Worm (Caenorhabditis elegans): Measurements from ENCODE around the gene Y45F10A.7.

The Y45F10A.7 gene

DNA sequence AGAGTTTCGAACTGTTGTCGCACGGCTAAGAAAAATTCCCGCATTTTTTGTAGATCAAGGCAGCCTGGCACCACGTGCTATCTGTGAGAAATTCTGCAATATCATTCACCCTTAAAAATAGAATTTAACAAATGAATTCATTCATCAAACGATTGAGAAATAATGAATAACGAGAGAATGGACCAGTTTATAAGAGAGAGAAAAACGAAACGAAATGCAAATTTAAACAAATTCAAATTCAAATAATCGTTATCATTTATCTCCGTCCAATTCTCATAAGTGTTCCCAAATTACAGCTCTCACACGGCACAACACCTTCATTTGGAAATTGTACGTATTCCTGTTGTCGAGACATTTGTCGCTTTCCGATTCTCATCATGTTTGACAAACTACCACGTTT lies 12.8 kb downstream of the Y45F10A.7 start, which contains the start of gene seld-1:
Gene seld-1 (plus strand): TSS at position 301 of the 400 bp plus-strand sequence.
- TF ChIP-seq C04F5.9 (tag; optimal IDR thresholded peaks at IDR 0.05): no peak
- TF ChIP-seq isw-1 (GFP tag; IDR thresholded peaks at IDR 0.05): no peak
- TF ChIP-seq efl-1 (optimal IDR thresholded peaks at IDR 0.05): no peak
- no peak for TF ChIP-seq efl-1 (GFP tag; optimal IDR thresholded peaks at IDR 0.05 in 1 of 2)
- TF ChIP-seq lsy-2 (tag; optimal IDR thresholded peaks at IDR 0.05): no peak
- TF ChIP-seq swsn-7 (tag; optimal IDR thresholded peaks at IDR 0.05): no peak

DNA sequence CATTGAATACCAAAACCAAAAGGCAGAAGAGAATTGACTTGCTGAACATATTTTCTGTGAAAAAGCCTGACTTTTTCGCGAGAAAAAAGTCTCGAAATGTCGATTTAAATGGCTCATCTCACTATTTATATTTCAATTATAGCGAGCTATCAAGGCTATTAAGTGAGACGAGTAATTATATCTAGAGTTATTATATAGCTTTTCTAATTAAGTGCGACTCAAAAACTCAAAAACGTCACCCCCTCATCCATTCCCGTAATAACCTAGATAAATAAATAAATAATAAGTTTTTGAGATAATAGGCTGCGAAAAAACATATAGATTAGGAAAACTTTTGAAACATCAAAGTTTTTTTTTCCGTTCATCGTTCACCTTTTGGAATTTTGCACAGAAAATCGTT lies 13.3 kb downstream of the Y45F10A.7 start, which contains the start of gene nlp-17:
Gene nlp-17 (minus strand): TSS at position 101 of the 400 bp plus-strand sequence.
- no peak for TF ChIP-seq zag-1 (tag; optimal IDR thresholded peaks at IDR 0.05)
- TF ChIP-seq unc-98 (GFP tag; IDR thresholded peaks at IDR 0.05): no peak
- TF ChIP-seq blmp-1 (tag; optimal IDR thresholded peaks at IDR 0.05): no peak
- no peak for TF ChIP-seq hlh-4 (tag; optimal IDR thresholded peaks at IDR 0.05)
- no peak for TF ChIP-seq C34B4.2 (tag; optimal IDR thresholded peaks at IDR 0.05)
- no peak for TF ChIP-seq ceh-88 (GFP tag; IDR thresholded peaks at IDR 0.05)
- TF ChIP-seq nhr-85 (tag): no peak

DNA sequence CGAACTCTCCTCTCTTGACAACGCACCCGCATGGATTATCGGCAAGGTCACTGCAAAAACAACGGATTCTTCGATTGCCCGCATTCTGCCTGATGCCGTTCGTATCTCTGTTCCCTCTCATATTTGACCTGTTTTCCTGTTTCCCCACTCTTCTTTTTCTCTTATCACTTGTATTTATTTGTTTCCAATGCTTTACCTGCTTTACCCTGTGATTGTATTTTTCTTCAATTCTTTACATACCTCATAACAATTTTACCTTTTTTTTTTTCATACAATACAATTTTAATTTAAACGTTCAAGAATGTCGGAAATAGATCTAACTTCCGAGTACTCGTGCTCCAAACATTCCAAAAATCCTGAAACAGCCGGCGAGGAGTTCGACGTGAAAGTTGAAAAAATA lies 16.6 kb downstream of the Y45F10A.7 start, which contains the start of gene afmd-2:
Gene afmd-2 (plus strand): TSS at position 301 of the 400 bp plus-strand sequence.
- TF ChIP-seq irx-1 (tag; optimal IDR thresholded peaks at IDR 0.05) (no peak), F16B12.6 (tag; optimal IDR thresholded peaks at IDR 0.05) (no peak), mep-1 (tag; optimal IDR thresholded peaks at IDR 0.05) (no peak), mef-2 (tag; optimal IDR thresholded peaks at IDR 0.05) (no peak), aly-2 (tag; optimal IDR thresholded peaks at IDR 0.05) (no peak), isw-1 (GFP tag; IDR thresholded peaks at IDR 0.05) (no peak), fkh-8 (tag; optimal IDR thresholded peaks at IDR 0.05) (no peak), nhr-77 (tag; optimal IDR thresholded peaks at IDR 0.05) (no peak), sptf-1 (tag; optimal IDR thresholded peaks at IDR 0.05) (no peak), lir-3 (tag; optimal IDR thresholded peaks at IDR 0.05; ENCODE audit: poor library complexity) (no peak), pqm-1 (tag; optimal IDR thresholded peaks at IDR 0.05) (no peak), unc-62 (GFP tag; optimal IDR thresholded peaks at IDR 0.05) (no peak), grh-1 (GFP tag; IDR thresholded peaks at IDR 0.05) (no peak), hpl-2 (GFP tag; optimal IDR thresholded peaks at IDR 0.05) (no peak), elt-2 (tag; optimal IDR thresholded peaks at IDR 0.05) (no peak), lin-14 (GFP tag; optimal IDR thresholded peaks at IDR 0.05) (no peak), hlh-17 (GFP tag; optimal IDR thresholded peaks at IDR 0.05; ENCODE audit: borderline replicate concordance) (no peak)

DNA sequence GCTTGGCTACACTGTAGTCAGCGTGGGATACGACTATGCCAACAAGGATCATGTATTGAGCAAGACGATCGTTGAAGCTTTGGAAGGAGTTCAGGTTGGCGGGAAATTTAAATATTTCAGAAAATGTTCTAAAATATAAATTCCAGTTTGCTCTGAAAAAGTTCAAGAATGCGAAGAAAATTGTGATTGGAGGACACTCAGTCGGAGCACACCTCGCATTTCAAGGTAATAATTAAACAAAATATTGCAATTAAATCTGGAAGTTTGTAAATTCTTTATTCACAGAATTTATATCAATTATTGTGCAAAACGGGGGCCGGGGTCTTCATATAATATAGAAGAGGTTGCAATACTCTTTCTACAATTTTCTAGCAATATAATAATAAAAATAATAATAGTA lies 17.7 kb downstream of the Y45F10A.7 start:
- no peak for TF ChIP-seq rnt-1 (tag; optimal IDR thresholded peaks at IDR 0.05)
- no peak for TF ChIP-seq nhr-84 (tag; optimal IDR thresholded peaks at IDR 0.05)
- TF ChIP-seq swsn-7 (tag; optimal IDR thresholded peaks at IDR 0.05): no peak
- no peak for TF ChIP-seq skn-1 (tag; optimal IDR thresholded peaks at IDR 0.05)
- TF ChIP-seq unc-98 (GFP tag; IDR thresholded peaks at IDR 0.05): no peak
- TF ChIP-seq ces-1 (GFP tag; optimal IDR thresholded peaks at IDR 0.05): no peak
- no peak for TF ChIP-seq nhr-47 (tag; optimal IDR thresholded peaks at IDR 0.05)
- no peak for TF ChIP-seq fkh-10 (GFP tag; optimal IDR thresholded peaks at IDR 0.05)
- TF ChIP-seq ztf-4 (tag; optimal IDR thresholded peaks at IDR 0.05): no peak
- TF ChIP-seq sup-37 (GFP tag; optimal IDR thresholded peaks at IDR 0.05): no peak
- no peak for TF ChIP-seq fos-1 (tag; optimal IDR thresholded peaks at IDR 0.05)
- no peak for TF ChIP-seq nhr-85 (tag)
- no peak for TF ChIP-seq nhr-20 (tag; optimal IDR thresholded peaks at IDR 0.05)
- no peak for TF ChIP-seq zag-1 (tag; optimal IDR thresholded peaks at IDR 0.05)
- TF ChIP-seq xbp-1 (tag; optimal IDR thresholded peaks at IDR 0.05): no peak
